Worm (Caenorhabditis elegans): ENCODE results near the gene C07E3.4.

The C07E3.4 gene

ce11 chrII:10388041-10388706, 27.6 kb downstream of the C07E3.4 start (continued):
- no peak for TF ChIP-seq nhr-28 (tag; optimal IDR thresholded peaks at IDR 0.05)
- TF ChIP-seq mep-1 (tag; optimal IDR thresholded peaks at IDR 0.05), result peak; percentile 73
- peak; percentile 9 for TF ChIP-seq elt-2 (tag; optimal IDR thresholded peaks at IDR 0.05)
- peak; percentile 37 for TF ChIP-seq nhr-77 (tag; optimal IDR thresholded peaks at IDR 0.05)
- peak in 1 of 2 experiments; percentile 42 for TF ChIP-seq ztf-11 (tag; optimal IDR thresholded peaks at IDR 0.05)
- no peak for TF ChIP-seq F16B12.6 (tag; optimal IDR thresholded peaks at IDR 0.05)
- TF ChIP-seq unc-130 (tag; optimal IDR thresholded peaks at IDR 0.05), result peak; percentile 46
- peak; percentile 63 for TF ChIP-seq fkh-8 (tag; optimal IDR thresholded peaks at IDR 0.05)
- 0 out of 2 replicates have a peak, but pooled peaks have one; percentile 20 for TF ChIP-seq ceh-88 (GFP tag; IDR thresholded peaks at IDR 0.05)
- no peak for TF ChIP-seq ceh-8 (GFP tag; optimal IDR thresholded peaks at IDR 0.05)
- peak; percentile 70 to 76 (median 73) for TF ChIP-seq ceh-82 (tag; optimal IDR thresholded peaks at IDR 0.05)
- TF ChIP-seq nhr-47 (tag; optimal IDR thresholded peaks at IDR 0.05), result peak; percentile 80
- no peak for TF ChIP-seq fos-1 (tag; optimal IDR thresholded peaks at IDR 0.05)
- TF ChIP-seq nhr-19 (GFP tag; conservative IDR thresholded peaks at IDR 0.05), result peak; percentile 82
- TF ChIP-seq ets-5 (GFP tag; IDR thresholded peaks at IDR 0.05), result no peak
- TF ChIP-seq pqm-1 (tag; optimal IDR thresholded peaks at IDR 0.05), result no peak
- peak; percentile 70 for TF ChIP-seq nhr-90 (tag; optimal IDR thresholded peaks at IDR 0.05; ENCODE audit: poor library complexity)
- TF ChIP-seq nhr-84 (tag; optimal IDR thresholded peaks at IDR 0.05), result no peak
- peak; percentile 45 to 73 for TF ChIP-seq efl-1 (optimal IDR thresholded peaks at IDR 0.05)
- peak; percentile 66 to 96 for TF ChIP-seq efl-1 (GFP tag; optimal IDR thresholded peaks at IDR 0.05 in 1 of 2)
- no peak for TF ChIP-seq unc-62 (GFP tag; optimal IDR thresholded peaks at IDR 0.05)
- peak; percentile 38 for TF ChIP-seq snpc-4 (tag; optimal IDR thresholded peaks at IDR 0.05)
- no peak for TF ChIP-seq ces-1 (GFP tag; optimal IDR thresholded peaks at IDR 0.05)
- peak; percentile 81 for TF ChIP-seq nhr-20 (tag; optimal IDR thresholded peaks at IDR 0.05)
- peak; percentile 2 for TF ChIP-seq C04F5.9 (tag; optimal IDR thresholded peaks at IDR 0.05)
- peak; percentile 80 for TF ChIP-seq snu-23 (GFP tag; optimal IDR thresholded peaks at IDR 0.05)
- TF ChIP-seq vab-15 (tag; optimal IDR thresholded peaks at IDR 0.05), result no peak

ce11 chrII:10389038-10389437, 28.5 kb downstream of the C07E3.4 start:
- peak in 1 of 2 experiments; percentile 82 for TF ChIP-seq mdl-1 (tag; optimal IDR thresholded peaks at IDR 0.05)
- TF ChIP-seq lin-14 (GFP tag; optimal IDR thresholded peaks at IDR 0.05), result peak; percentile 87
- TF ChIP-seq fkh-8 (tag; optimal IDR thresholded peaks at IDR 0.05), result no peak
- TF ChIP-seq elt-3 (tag; optimal IDR thresholded peaks at IDR 0.05), result peak; percentile 3 to 84 (median 58)
- no peak for TF ChIP-seq lir-3 (tag; optimal IDR thresholded peaks at IDR 0.05; ENCODE audit: poor library complexity)
- TF ChIP-seq lin-35 (GFP tag; optimal IDR thresholded peaks at IDR 0.05), result peak in 1 of 2 experiments; percentile 80
- TF ChIP-seq rnt-1 (tag; optimal IDR thresholded peaks at IDR 0.05), result peak; percentile 35
- peak; percentile 17 for TF ChIP-seq tbx-2 (tag; optimal IDR thresholded peaks at IDR 0.05)
- TF ChIP-seq Y116A8C.19 (tag; optimal IDR thresholded peaks at IDR 0.05; ENCODE audit: borderline replicate concordance), result no peak
- peak; percentile 56 for TF ChIP-seq nhr-90 (tag; optimal IDR thresholded peaks at IDR 0.05; ENCODE audit: poor library complexity)
- TF ChIP-seq xbp-1 (tag; optimal IDR thresholded peaks at IDR 0.05), result peak; percentile 28
- TF ChIP-seq jun-1 (tag; optimal IDR thresholded peaks at IDR 0.05), result peak; percentile 3
- TF ChIP-seq snu-23 (GFP tag; optimal IDR thresholded peaks at IDR 0.05), result peak; percentile 64
- TF ChIP-seq unc-98 (GFP tag; IDR thresholded peaks at IDR 0.05), result no peak
- peak; percentile 77 for TF ChIP-seq nhr-71 (tag; optimal IDR thresholded peaks at IDR 0.05)
- TF ChIP-seq nhr-11 (tag; optimal IDR thresholded peaks at IDR 0.05), result no peak
- TF ChIP-seq ceh-63 (GFP tag; optimal IDR thresholded peaks at IDR 0.05), result no peak
- TF ChIP-seq C04F5.9 (tag; optimal IDR thresholded peaks at IDR 0.05), result no peak
- peak in 1 of 2 experiments; percentile 4 for TF ChIP-seq efl-1 (optimal IDR thresholded peaks at IDR 0.05)
- peak in 1 of 2 experiments; percentile 94 for TF ChIP-seq efl-1 (GFP tag; optimal IDR thresholded peaks at IDR 0.05 in 1 of 2)
- TF ChIP-seq elt-2 (tag; optimal IDR thresholded peaks at IDR 0.05), result peak; percentile 69
- peak in 2 of 3 experiments; percentile 11 to 29 for TF ChIP-seq dpl-1 (GFP tag; optimal IDR thresholded peaks at IDR 0.05)
- TF ChIP-seq nhr-85 (tag), result peak; percentile 86
- peak; percentile 61 for TF ChIP-seq nhr-19 (GFP tag; conservative IDR thresholded peaks at IDR 0.05)
- no peak for TF ChIP-seq unc-62 (GFP tag; optimal IDR thresholded peaks at IDR 0.05)
- TF ChIP-seq snpc-4 (tag; optimal IDR thresholded peaks at IDR 0.05), result peak; percentile 2
- no peak for TF ChIP-seq fos-1 (tag; optimal IDR thresholded peaks at IDR 0.05)
- TF ChIP-seq unc-130 (tag; optimal IDR thresholded peaks at IDR 0.05), result peak; percentile 26
- TF ChIP-seq nhr-20 (tag; optimal IDR thresholded peaks at IDR 0.05), result peak; percentile 74
- no peak for TF ChIP-seq sox-4 (tag; optimal IDR thresholded peaks at IDR 0.05)
- peak; percentile 19 for TF ChIP-seq nhr-47 (tag; optimal IDR thresholded peaks at IDR 0.05)
- peak; percentile 34 to 41 for TF ChIP-seq lsy-2 (tag; optimal IDR thresholded peaks at IDR 0.05)
- TF ChIP-seq blmp-1 (tag; optimal IDR thresholded peaks at IDR 0.05), result peak; percentile 80
- TF ChIP-seq lin-39 (tag; optimal IDR thresholded peaks at IDR 0.05), result no peak
- peak; percentile 64 for TF ChIP-seq mep-1 (tag; optimal IDR thresholded peaks at IDR 0.05)

All from whole organism, L1 larva.